Worm (Caenorhabditis elegans): Measurements from ENCODE around the gene M01B2.12.

ce11 chrV:15259904-15260303, 4.1 kb downstream of the M01B2.12 start, which contains the start of gene M01B2.8:
- TF ChIP-seq ama-1 (optimal IDR thresholded peaks at IDR 0.05) = no peak
- no peak for TF ChIP-seq nhr-12 (tag; optimal IDR thresholded peaks at IDR 0.05)
- no peak for TF ChIP-seq dmd-4 (tag; optimal IDR thresholded peaks at IDR 0.05)
- no peak for TF ChIP-seq mdl-1 (tag; optimal IDR thresholded peaks at IDR 0.05)
- no peak for TF ChIP-seq nhr-237 (tag; optimal IDR thresholded peaks at IDR 0.05)
- no peak for TF ChIP-seq gmeb-1 (tag; optimal IDR thresholded peaks at IDR 0.05)
